Fruit fly (Drosophila melanogaster) whole organism, embryonic: ENCODE results near the gene PolQ.
A peak's percentile ranks its signal among the peaks of the same experiment; 100 is the strongest.

Source experiments
- ATbp ChIP-seq: fragments of 200-800 bp; sonication (Bioruptor generic); optimal IDR thresholded peaks from 2 replicates; lab custom pipeline; 2017; ENCODE audit warnings: missing biosample characterization, mild to moderate bottlenecking, missing genetic modification characterization, missing genetic modification reagents
- B-H1 ChIP-seq: fragments of 200-800 bp; sonication (Bioruptor generic); IDR thresholded peaks from 3 replicates; pipeline ENCODE4 v1.3.6; 2022; ENCODE audit warnings: missing biosample characterization, missing genetic modification characterization
- CG12071 ChIP-seq: fragments of 200-800 bp; sonication (Bioruptor generic); optimal IDR thresholded peaks from 3 replicates; lab custom pipeline; 2018; ENCODE audit warnings: missing biosample characterization, mild to moderate bottlenecking, missing genetic modification characterization
- CG12769 ChIP-seq: fragments of 200-800 bp; sonication (Bioruptor generic); optimal IDR thresholded peaks from 2 replicates; lab custom pipeline; 2019; ENCODE audit warnings: missing biosample characterization, mild to moderate bottlenecking, missing genetic modification characterization, moderate library complexity
- CG15601 ChIP-seq: fragments of 200-800 bp; sonication (Bioruptor generic); optimal IDR thresholded peaks from 3 replicates; lab custom pipeline; 2019; ENCODE audit warnings: missing biosample characterization, mild to moderate bottlenecking, missing genetic modification characterization, moderate library complexity
- CG16779 ChIP-seq: fragments of 200-800 bp; sonication (Bioruptor generic); IDR thresholded peaks from 2 replicates; pipeline ENCODE4 v1.3.6; 2022; ENCODE audit warnings: missing biosample characterization, missing genetic modification characterization
- CG16815 ChIP-seq: fragments of 200-800 bp; sonication (Bioruptor generic); optimal IDR thresholded peaks from 3 replicates; lab custom pipeline; 2017; ENCODE audit warnings: missing biosample characterization, mild to moderate bottlenecking, missing genetic modification characterization
- CG17359 ChIP-seq: fragments of 200-800 bp; sonication (Bioruptor generic); optimal IDR thresholded peaks from 3 replicates; lab custom pipeline; 2018; ENCODE audit warnings: missing biosample characterization, mild to moderate bottlenecking, missing genetic modification characterization, moderate library complexity
- CG30431 ChIP-seq: fragments of 200-800 bp; sonication (Bioruptor generic); optimal IDR thresholded peaks from 2 replicates; lab custom pipeline; 2017; ENCODE audit warnings: missing biosample characterization, missing genetic modification characterization
- CG31388 ChIP-seq: fragments of 200-800 bp; sonication (Bioruptor generic); optimal IDR thresholded peaks from 2 replicates; lab custom pipeline; 2016; ENCODE audit warnings: missing biosample characterization, missing genetic modification characterization
- CG33557 ChIP-seq: fragments of 200-800 bp; sonication (Bioruptor generic); optimal IDR thresholded peaks from 2 replicates; lab custom pipeline; 2019; ENCODE audit warnings: missing biosample characterization, mild to moderate bottlenecking, missing genetic modification characterization, moderate library complexity
- CG5953 ChIP-seq: fragments of 200-800 bp; sonication (Bioruptor generic); IDR thresholded peaks from 2 replicates; pipeline ENCODE4 v1.3.6; 2022; ENCODE audit warnings: missing biosample characterization, missing genetic modification characterization
- CG6272 ChIP-seq: fragments of 200-800 bp; sonication (Bioruptor generic); IDR thresholded peaks from 2 replicates; pipeline ENCODE4 v1.3.6; 2022; ENCODE audit warnings: missing biosample characterization, missing genetic modification characterization
- CG7987 ChIP-seq: fragments of 200-800 bp; sonication (Bioruptor generic); optimal IDR thresholded peaks from 2 replicates; lab custom pipeline; 2018; ENCODE audit warnings: missing biosample characterization, mild to moderate bottlenecking, missing genetic modification characterization, moderate library complexity
- CG8359 ChIP-seq: fragments of 200-800 bp; sonication (Bioruptor generic); optimal IDR thresholded peaks from 2 replicates; lab custom pipeline; 2017; ENCODE audit warnings: missing biosample characterization, mild to moderate bottlenecking, missing genetic modification characterization, borderline replicate concordance
- CG9932 ChIP-seq: fragments of 200-800 bp; sonication (Bioruptor generic); IDR thresholded peaks from 2 replicates; pipeline ENCODE4 v1.3.6; 2022; ENCODE audit warnings: missing biosample characterization, missing genetic modification characterization
- D ChIP-seq, 2 experiments: fragments of 200-800 bp in 1 of 2; fragments of >200 bp in 1 of 2; sonication (Bioruptor generic) in 1 of 2; optimal IDR thresholded peaks; 2 replicates in 1 of 2; 3 replicates in 1 of 2; lab custom pipeline; 2017; ENCODE audit warnings: mild to moderate bottlenecking in 1 of 2, missing biosample characterization in 1 of 2, missing genetic modification characterization in 1 of 2, missing genetic modification reagents in 1 of 2
- Eip74EF ChIP-seq, 2 experiments: fragments of 200-800 bp in 1 of 2; fragments of >200 bp in 1 of 2; sonication (Bioruptor generic) in 1 of 2; optimal IDR thresholded peaks; 2 replicates each; lab custom pipeline; 2017 to 2019; ENCODE audit warnings: missing biosample characterization in 2 of 2, missing genetic modification characterization in 2 of 2, mild to moderate bottlenecking in 1 of 2, moderate library complexity in 1 of 2
- H2.0 ChIP-seq: fragments of 200-800 bp; sonication (Bioruptor generic); IDR thresholded peaks from 2 replicates; pipeline ENCODE4 v1.3.6; 2022; ENCODE audit warnings: missing biosample characterization, missing genetic modification characterization
- HmgZ ChIP-seq: fragments of 200-800 bp; sonication (Bioruptor generic); optimal IDR thresholded peaks from 2 replicates; lab custom pipeline; 2018; ENCODE audit warnings: missing biosample characterization, mild to moderate bottlenecking, missing genetic modification characterization
- Hr78 ChIP-seq, 2 experiments: fragments of 200-800 bp in 1 of 2; fragments of >200 bp in 1 of 2; sonication (Bioruptor generic) in 1 of 2; optimal IDR thresholded peaks; 2 replicates each; lab custom pipeline; 2017 to 2019; ENCODE audit warnings: missing biosample characterization in 2 of 2, missing genetic modification characterization in 2 of 2, mild to moderate bottlenecking in 1 of 2, moderate library complexity in 1 of 2
- Nf-YB ChIP-seq: fragments of 200-800 bp; sonication (Bioruptor generic); optimal IDR thresholded peaks from 3 replicates; lab custom pipeline; 2019; ENCODE audit warnings: missing biosample characterization, mild to moderate bottlenecking, missing genetic modification characterization, moderate library complexity
- TFAM ChIP-seq: fragments of 200-800 bp; sonication (Bioruptor generic); optimal IDR thresholded peaks from 2 replicates; lab custom pipeline; 2017; ENCODE audit warnings: missing biosample characterization, missing genetic modification characterization, inconsistent platforms
- Xrp1 ChIP-seq: fragments of 200-800 bp; sonication (Bioruptor generic); IDR thresholded peaks from 2 replicates; pipeline ENCODE4 v1.3.6; 2022; ENCODE audit warnings: missing biosample characterization, missing genetic modification characterization
- amos ChIP-seq: fragments of 200-800 bp; sonication (Bioruptor generic); IDR thresholded peaks from 2 replicates; pipeline ENCODE4 v1.3.6; 2022; ENCODE audit warnings: missing biosample characterization, missing genetic modification characterization; ENCODE audit not compliant: partially characterized antibody
- ara ChIP-seq: fragments of 200-800 bp; sonication (Bioruptor generic); IDR thresholded peaks from 2 replicates; pipeline ENCODE4 v1.3.6; 2022; ENCODE audit warnings: missing biosample characterization, missing genetic modification characterization
- az2 ChIP-seq: fragments of 200-800 bp; sonication (Bioruptor generic); optimal IDR thresholded peaks from 3 replicates; lab custom pipeline; 2016; ENCODE audit warnings: missing biosample characterization, missing genetic modification characterization
- bbx ChIP-seq: fragments of 200-800 bp; sonication (Bioruptor generic); IDR thresholded peaks from 2 replicates; pipeline ENCODE4 v1.3.6; 2022; ENCODE audit warnings: missing biosample characterization, missing genetic modification characterization; ENCODE audit not compliant: partially characterized antibody
- cato ChIP-seq: fragments of 200-800 bp; sonication (Bioruptor generic); optimal IDR thresholded peaks from 2 replicates; lab custom pipeline; 2016; ENCODE audit warnings: missing biosample characterization, missing genetic modification characterization, borderline replicate concordance
- disco-r ChIP-seq: fragments of 200-800 bp; sonication (Bioruptor generic); optimal IDR thresholded peaks from 2 replicates; lab custom pipeline; 2016; ENCODE audit warnings: missing biosample characterization, missing genetic modification characterization
- dmrt11E ChIP-seq: fragments of 200-800 bp; sonication (Bioruptor generic); optimal IDR thresholded peaks from 3 replicates; lab custom pipeline; 2018; ENCODE audit warnings: missing biosample characterization, mild to moderate bottlenecking, missing genetic modification characterization, moderate library complexity
- ems ChIP-seq: fragments of 200-800 bp; sonication (Bioruptor generic); optimal IDR thresholded peaks from 3 replicates; lab custom pipeline; 2016; ENCODE audit warnings: missing biosample characterization, missing genetic modification characterization
- exex ChIP-seq: fragments of 200-800 bp; sonication (Bioruptor generic); optimal IDR thresholded peaks from 4 replicates; lab custom pipeline; 2018; ENCODE audit warnings: missing biosample characterization, mild to moderate bottlenecking, missing genetic modification characterization, moderate library complexity
- ftz-f1 ChIP-seq: fragments of 200-800 bp; sonication (Bioruptor generic); optimal IDR thresholded peaks from 2 replicates; lab custom pipeline; 2016; ENCODE audit warnings: missing biosample characterization, missing genetic modification characterization
- grn ChIP-seq: fragments of 200-800 bp; sonication (Bioruptor generic); optimal IDR thresholded peaks from 3 replicates; lab custom pipeline; 2017; ENCODE audit warnings: missing biosample characterization, missing genetic modification characterization
- jigr1 ChIP-seq: fragments of 200-800 bp; sonication (Bioruptor generic); IDR thresholded peaks from 3 replicates; pipeline ENCODE4 v1.3.6; 2022; ENCODE audit warnings: missing biosample characterization, missing genetic modification characterization
- lola ChIP-seq, 3 experiments: fragments of >200 bp in 2 of 3; fragments of 200-800 bp in 1 of 3; sonication (Bioruptor generic) in 1 of 3; optimal IDR thresholded peaks; 2 replicates each; lab custom pipeline; 2017 to 2019; ENCODE audit warnings: missing biosample characterization in 3 of 3, missing genetic modification characterization in 3 of 3, mild to moderate bottlenecking in 1 of 3, moderate library complexity in 1 of 3
- luna ChIP-seq: fragments of 200-800 bp; sonication (Bioruptor generic); optimal IDR thresholded peaks from 2 replicates; lab custom pipeline; 2016; ENCODE audit warnings: missing biosample characterization, missing genetic modification characterization
- nerfin-2 ChIP-seq: fragments of 200-800 bp; sonication (Bioruptor generic); IDR thresholded peaks from 2 replicates; pipeline ENCODE4 v1.3.6; 2022; ENCODE audit warnings: missing biosample characterization, missing genetic modification characterization; ENCODE audit not compliant: partially characterized antibody
- oc ChIP-seq: fragments of 200-800 bp; sonication (Bioruptor generic); optimal IDR thresholded peaks from 2 replicates; lab custom pipeline; 2018; ENCODE audit warnings: missing biosample characterization, mild to moderate bottlenecking, missing genetic modification characterization, moderate library complexity
- pnt ChIP-seq: fragments of 200-800 bp; sonication (Bioruptor generic); optimal IDR thresholded peaks from 3 replicates; lab custom pipeline; 2016; ENCODE audit warnings: missing biosample characterization, missing genetic modification characterization
- sens ChIP-seq: fragments of 200-800 bp; sonication (Bioruptor generic); peaks from one replicate; lab custom pipeline; 2016; ENCODE audit warnings: missing biosample characterization, missing genetic modification characterization
- so ChIP-seq: fragments of 200-800 bp; sonication (Bioruptor generic); IDR thresholded peaks from 3 replicates; pipeline ENCODE4 v1.3.6; 2022; ENCODE audit warnings: missing biosample characterization, missing genetic modification characterization
- sug ChIP-seq: fragments of 200-800 bp; optimal IDR thresholded peaks from 2 replicates; lab custom pipeline; 2019; ENCODE audit warnings: missing biosample characterization, mild to moderate bottlenecking, missing genetic modification characterization, moderate library complexity
- tup ChIP-seq: fragments of 200-800 bp; sonication (Bioruptor generic); optimal IDR thresholded peaks from 2 replicates; lab custom pipeline; 2016; ENCODE audit warnings: missing biosample characterization, mild to moderate bottlenecking, missing genetic modification characterization, moderate library complexity
- wek ChIP-seq: fragments of 200-800 bp; sonication (Bioruptor generic); optimal IDR thresholded peaks from 3 replicates; lab custom pipeline; 2018; ENCODE audit warnings: missing biosample characterization, mild to moderate bottlenecking, missing genetic modification characterization, moderate library complexity

The PolQ gene

dm6 chr3R:12701257-12701656, 10.8 kb downstream of the PolQ start (continued):
- TF ChIP-seq luna (GFP tag; lab: Kevin White, UChicago): no peak
- peak in 1 of 2 experiments; percentile 15 for TF ChIP-seq Eip74EF (GFP tag; optimal IDR thresholded peaks at IDR 0.05; lab: Kevin White, UChicago)
- TF ChIP-seq CG15601: peak; percentile 27
- TF ChIP-seq oc (tag; lab: Kevin White, UChicago): peak; percentile 53
- TF ChIP-seq jigr1 (GFP tag; lab: Robert Waterston, UW): no peak
- no peak for TF ChIP-seq pnt
- peak; percentile 78 for TF ChIP-seq sens
- TF ChIP-seq CG17359 (tag; lab: Kevin White, UChicago): peak; percentile 35
- peak; percentile 43 for TF ChIP-seq wek (GFP tag; lab: Kevin White, UChicago)
- peak in 1 of 3 experiments; percentile 17 for TF ChIP-seq lola (GFP tag; optimal IDR thresholded peaks at IDR 0.05; lab: Kevin White, UChicago)
- peak; percentile 27 for TF ChIP-seq dmrt11E (tag; lab: Kevin White, UChicago)
- peak; percentile 46 for TF ChIP-seq Xrp1
- peak; percentile 11 for TF ChIP-seq exex
- no peak for TF ChIP-seq D (optimal IDR thresholded peaks at IDR 0.05; lab: Kevin White, UChicago)
- TF ChIP-seq D (GFP tag; optimal IDR thresholded peaks at IDR 0.05; lab: Kevin White, UChicago): peak; percentile 22
- peak; percentile 4 for TF ChIP-seq CG12071
- TF ChIP-seq sug (tag; lab: Kevin White, UChicago): no peak
- no peak for TF ChIP-seq amos (GFP tag; lab: Robert Waterston, UW)
- peak; percentile 9 for TF ChIP-seq CG7987
- peak; percentile 6 for TF ChIP-seq CG8359 (GFP tag; lab: Kevin White, UChicago)
- 0 out of 2 replicates have a peak, but pooled peaks have one; percentile 42 for TF ChIP-seq ara (GFP tag; lab: Robert Waterston, UW)
- TF ChIP-seq az2 (GFP tag; lab: Kevin White, UChicago): no peak
- TF ChIP-seq CG33557 (GFP tag; lab: Kevin White, UChicago): peak; percentile 49
- TF ChIP-seq ATbp (GFP tag; lab: Kevin White, UChicago): peak; percentile 27

dm6 chr3R:12700454-12700853, 11.6 kb downstream of the PolQ start:
- peak; percentile 42 for TF ChIP-seq ftz-f1 (GFP tag; lab: Kevin White, UChicago)
- no peak for TF ChIP-seq CG12769
- 0 out of 2 replicates have a peak, but pooled peaks have one; percentile 32 for TF ChIP-seq CG16779
- TF ChIP-seq bbx (GFP tag; lab: Robert Waterston, UW): no peak
- TF ChIP-seq tup (GFP tag; lab: Kevin White, UChicago): no peak
- peak in 1 of 2 experiments; percentile 99 for TF ChIP-seq Hr78 (GFP tag; optimal IDR thresholded peaks at IDR 0.05; lab: Kevin White, UChicago)

DNA sequence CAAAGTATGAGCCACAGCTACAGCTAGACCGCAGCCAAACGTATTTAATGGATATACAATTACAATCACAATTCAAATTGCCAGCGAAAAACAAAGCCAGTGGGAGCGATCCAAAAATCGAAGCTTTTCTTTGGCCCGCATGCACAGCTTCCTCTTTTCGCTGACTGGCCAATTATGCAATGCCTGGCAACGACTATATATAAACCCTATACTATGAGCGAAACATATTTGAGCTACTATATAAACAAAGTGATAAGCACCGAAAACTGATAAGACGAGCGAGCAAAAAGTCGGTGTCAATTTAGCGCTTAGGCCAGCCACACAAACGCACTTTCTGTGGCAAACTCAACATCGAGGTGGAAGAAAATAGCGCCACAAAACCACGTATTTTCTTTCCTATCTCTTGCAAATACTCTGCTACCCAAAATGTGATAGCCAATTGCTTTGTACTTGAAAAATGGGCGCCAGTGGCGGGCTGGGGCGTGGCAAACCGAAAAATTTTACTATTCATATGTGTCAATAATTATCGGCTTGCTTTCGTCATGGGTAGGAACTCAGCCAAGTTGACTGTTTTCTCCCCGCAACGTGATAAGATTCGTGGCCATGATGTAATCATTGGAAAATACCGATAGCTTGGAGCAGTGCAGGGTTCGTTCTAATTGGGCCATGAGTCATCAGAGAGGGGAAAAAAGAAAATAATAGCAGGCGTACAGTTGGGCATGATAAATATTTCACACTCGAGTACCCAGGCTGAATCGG, 12.3 kb downstream of the PolQ start:
- TF ChIP-seq HmgZ: no peak
- TF ChIP-seq CG30431 (GFP tag; lab: Kevin White, UChicago): no peak
- no peak for TF ChIP-seq CG31388
- no peak for TF ChIP-seq ems (GFP tag; lab: Kevin White, UChicago)
- TF ChIP-seq exex: peak; percentile 66
- no peak for TF ChIP-seq H2.0 (GFP tag; lab: Robert Waterston, UW)
- TF ChIP-seq nerfin-2: no peak
- TF ChIP-seq Nf-YB (GFP tag; lab: Kevin White, UChicago): no peak
- peak; percentile 48 for TF ChIP-seq grn
- no peak for TF ChIP-seq B-H1 (GFP tag; lab: Robert Waterston, UW)
- peak; percentile 66 for TF ChIP-seq sug (tag; lab: Kevin White, UChicago)
- TF ChIP-seq so: no peak
- no peak for TF ChIP-seq CG9932 (GFP tag; lab: Robert Waterston, UW)
- no peak for TF ChIP-seq CG6272 (GFP tag; lab: Robert Waterston, UW)
- TF ChIP-seq cato (GFP tag; lab: Kevin White, UChicago): no peak
- no peak for TF ChIP-seq disco-r
- no peak for TF ChIP-seq CG5953 (GFP tag; lab: Robert Waterston, UW)
- no peak for TF ChIP-seq TFAM (GFP tag; lab: Kevin White, UChicago)
- TF ChIP-seq CG16815: no peak
